Fruit fly (Drosophila melanogaster) whole organism, pupa: ENCODE results near the gene ash1.
A peak's percentile ranks its signal among the peaks of the same experiment; 100 is the strongest.

ENCODE experiments used
- CG12605 ChIP-seq: fragments of 200-800 bp; sonication (Bioruptor generic); IDR thresholded peaks from 2 replicates; pipeline ENCODE4 v1.3.6; 2022; ENCODE audit warnings: missing biosample characterization, missing genetic modification characterization
- CG13204 ChIP-seq: fragments of 200-800 bp; sonication (Bioruptor generic); optimal IDR thresholded peaks from 2 replicates; lab custom pipeline; 2018; ENCODE audit warnings: missing biosample characterization, mild to moderate bottlenecking, missing genetic modification characterization, moderate library complexity
- CG17806 ChIP-seq: fragments of 200-800 bp; sonication (Bioruptor generic); optimal IDR thresholded peaks from 2 replicates; lab custom pipeline; 2018; ENCODE audit warnings: missing biosample characterization, mild to moderate bottlenecking, missing genetic modification characterization, moderate library complexity
- CG32121 ChIP-seq: fragments of 200-800 bp; sonication (Bioruptor generic); IDR thresholded peaks from 2 replicates; pipeline ENCODE4 v1.3.6; 2022; ENCODE audit warnings: missing biosample characterization, missing genetic modification characterization
- CG8159 ChIP-seq: fragments of 200-800 bp; sonication (Bioruptor generic); optimal IDR thresholded peaks from 3 replicates; lab custom pipeline; 2018; ENCODE audit warnings: missing biosample characterization, mild to moderate bottlenecking, missing genetic modification characterization, moderate library complexity
- CG8301 ChIP-seq: fragments of 200-800 bp; sonication (Bioruptor generic); optimal IDR thresholded peaks from 2 replicates; lab custom pipeline; 2018; ENCODE audit warnings: missing biosample characterization, mild to moderate bottlenecking, missing genetic modification characterization
- CG9948 ChIP-seq: fragments of 200-800 bp; sonication (Bioruptor generic); optimal IDR thresholded peaks from 2 replicates; lab custom pipeline; 2018; ENCODE audit warnings: missing biosample characterization, mild to moderate bottlenecking, missing genetic modification characterization, moderate library complexity
- D1 ChIP-seq: fragments of 200-800 bp; sonication (Bioruptor generic); optimal IDR thresholded peaks from 2 replicates; lab custom pipeline; 2018; ENCODE audit warnings: missing biosample characterization, mild to moderate bottlenecking, missing genetic modification characterization, moderate library complexity
- EcR ChIP-seq: fragments of 200-800 bp; sonication (Bioruptor generic); optimal IDR thresholded peaks from 3 replicates; lab custom pipeline; 2019; ENCODE audit warnings: missing biosample characterization, missing genetic modification characterization, mild to moderate bottlenecking, moderate library complexity, missing genetic modification reagents
- Ets98B ChIP-seq: fragments of 200-800 bp; sonication (Bioruptor generic); IDR thresholded peaks from 2 replicates; pipeline ENCODE4 v1.3.6; 2022; ENCODE audit warnings: missing biosample characterization, missing genetic modification characterization
- Pif1A ChIP-seq: fragments of 200-800 bp; sonication (Bioruptor generic); optimal IDR thresholded peaks from 3 replicates; lab custom pipeline; 2016; ENCODE audit warnings: missing biosample characterization, missing genetic modification characterization
- gl ChIP-seq: fragments of 200-800 bp; sonication (Bioruptor generic); optimal IDR thresholded peaks from 2 replicates; lab custom pipeline; 2018; ENCODE audit warnings: missing biosample characterization, mild to moderate bottlenecking, missing genetic modification characterization

dm6 chr3L:19564905-19565700, 33.5 kb downstream of the ash1 start:
- TF ChIP-seq CG17806 (tag; lab: Kevin White, UChicago) (no peak), CG9948 (tag; lab: Kevin White, UChicago) (no peak), Pif1A (GFP tag; lab: Kevin White, UChicago) (no peak), CG32121 (no peak), CG8301 (tag; lab: Kevin White, UChicago) (no peak), EcR (GFP tag; lab: Kevin White, UChicago) (peak; percentile 14), Ets98B (GFP tag; lab: Robert Waterston, UW) (no peak), CG12605 (GFP tag; lab: Robert Waterston, UW) (no peak), D1 (no peak), CG13204 (GFP tag; lab: Kevin White, UChicago) (no peak), CG8159 (tag; lab: Kevin White, UChicago) (no peak), gl (tag; lab: Kevin White, UChicago) (no peak)
